Worm (Caenorhabditis elegans): ENCODE results near the gene acdh-11.

acdh-11 gene

DNA sequence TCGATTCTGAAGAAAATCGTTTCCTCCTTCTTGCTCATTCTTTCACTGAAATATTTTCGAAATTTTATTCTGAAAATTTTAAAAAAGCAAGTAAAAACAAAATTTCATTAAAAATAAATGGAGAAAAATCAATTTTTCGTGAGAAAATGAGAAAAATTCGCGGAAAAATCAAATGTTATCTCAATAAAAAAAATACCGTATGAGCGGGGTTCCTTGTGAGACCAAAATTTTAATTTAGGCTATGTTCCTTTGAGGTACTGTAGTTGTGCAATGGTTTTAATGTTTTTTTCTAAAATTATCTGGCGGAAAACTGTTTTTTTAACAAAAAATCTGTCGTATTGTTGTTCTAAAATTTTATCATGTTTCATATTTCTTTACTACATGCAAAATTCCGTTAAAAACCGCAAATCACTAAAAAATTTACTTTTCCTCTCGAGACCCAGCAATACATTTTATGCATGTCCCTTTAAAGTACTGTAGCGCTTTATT is 34.1 kb downstream of the acdh-11 start, which contains the start of gene epg-6:
Gene epg-6, minus strand, starts transcription at position 51 of the 489 bp plus-strand sequence.
- no peak for TF ChIP-seq nhr-129 (tag; optimal IDR thresholded peaks at IDR 0.05)
- TF ChIP-seq ceh-16 (tag; optimal IDR thresholded peaks at IDR 0.05), result no peak
- TF ChIP-seq Y55F3AM.14 (GFP tag; optimal IDR thresholded peaks at IDR 0.05), result no peak
- no peak for TF ChIP-seq mbf-1 (tag; optimal IDR thresholded peaks at IDR 0.05)
- TF ChIP-seq egl-27 (tag; optimal IDR thresholded peaks at IDR 0.05), result no peak
- no peak for TF ChIP-seq peb-1 (tag; optimal IDR thresholded peaks at IDR 0.05)

- TF ChIP-seq sma-9 (GFP tag; optimal IDR thresholded peaks at IDR 0.05) (peak; percentile 12), sma-9 (tag; optimal IDR thresholded peaks at IDR 0.05) (no peak), elt-1 (tag; optimal IDR thresholded peaks at IDR 0.05) (no peak)
Observed at ce11 chrIII:10600894-10601293, 34.8 kb downstream of the acdh-11 start.

DNA sequence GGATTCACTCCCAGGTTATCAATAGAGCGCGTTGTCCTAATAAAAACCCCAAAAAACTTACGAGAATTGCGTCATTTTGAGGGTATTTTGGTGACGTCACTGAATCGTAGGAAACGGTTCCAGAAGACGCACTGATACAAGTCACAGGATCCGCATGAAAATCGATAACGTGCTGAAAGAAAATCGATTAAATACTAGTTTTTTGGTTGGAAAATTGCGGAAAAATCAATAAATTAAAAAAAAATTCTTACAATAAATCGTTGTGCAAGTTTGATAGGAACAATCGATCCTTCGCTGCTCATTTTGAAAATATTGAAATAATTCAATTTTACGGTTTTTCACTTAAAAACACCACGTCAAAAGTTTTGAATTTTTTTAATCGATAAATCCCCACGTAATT is 37.2 kb downstream of the acdh-11 start, which contains the start of gene Y39A1A.2:
Gene Y39A1A.2, minus strand, starts transcription at position 319 of the 400 bp plus-strand sequence.
- TF ChIP-seq ztf-11 (tag; optimal IDR thresholded peaks at IDR 0.05) (no peak), Y55F3AM.14 (GFP tag; optimal IDR thresholded peaks at IDR 0.05) (no peak), elt-1 (tag; optimal IDR thresholded peaks at IDR 0.05) (no peak), ztf-1 (GFP tag; conservative IDR thresholded peaks at IDR 0.05) (no peak), crh-2 (tag; optimal IDR thresholded peaks at IDR 0.05) (no peak), nhr-237 (tag; optimal IDR thresholded peaks at IDR 0.05) (no peak), fos-1 (tag; optimal IDR thresholded peaks at IDR 0.05) (no peak), gmeb-1 (tag; optimal IDR thresholded peaks at IDR 0.05) (no peak), skn-1 (tag; optimal IDR thresholded peaks at IDR 0.05) (no peak), unc-39 (tag; optimal IDR thresholded peaks at IDR 0.05) (no peak), lsy-2 (tag; optimal IDR thresholded peaks at IDR 0.05) (no peak), ama-1 (optimal IDR thresholded peaks at IDR 0.05) (no peak), peb-1 (tag; optimal IDR thresholded peaks at IDR 0.05) (no peak), nhr-6 (tag; optimal IDR thresholded peaks at IDR 0.05) (no peak), egl-27 (tag; optimal IDR thresholded peaks at IDR 0.05) (no peak), C34F6.9 (tag; optimal IDR thresholded peaks at IDR 0.05) (no peak), nhr-12 (tag; optimal IDR thresholded peaks at IDR 0.05) (no peak), F13H6.1 (tag; optimal IDR thresholded peaks at IDR 0.05) (no peak), nhr-25 (tag; optimal IDR thresholded peaks at IDR 0.05) (no peak), snpc-4 (tag; optimal IDR thresholded peaks at IDR 0.05) (no peak)

- TF ChIP-seq unc-55 (GFP tag; optimal IDR thresholded peaks at IDR 0.05), result peak; percentile 6
- no peak for TF ChIP-seq skn-1 (tag; optimal IDR thresholded peaks at IDR 0.05)
- no peak for TF ChIP-seq nhr-23 (tag; optimal IDR thresholded peaks at IDR 0.05)
- TF ChIP-seq nhr-237 (tag; optimal IDR thresholded peaks at IDR 0.05), result no peak
- no peak for TF ChIP-seq elt-3 (tag; optimal IDR thresholded peaks at IDR 0.05)
- no peak for TF ChIP-seq snpc-4 (tag; optimal IDR thresholded peaks at IDR 0.05)
- no peak for TF ChIP-seq ztf-1 (GFP tag; conservative IDR thresholded peaks at IDR 0.05)
- no peak for TF ChIP-seq dmd-4 (tag; optimal IDR thresholded peaks at IDR 0.05)
- TF ChIP-seq nhr-12 (tag; optimal IDR thresholded peaks at IDR 0.05), result no peak
- peak; percentile 45 for TF ChIP-seq nhr-21 (tag; optimal IDR thresholded peaks at IDR 0.05)
- TF ChIP-seq sma-9 (GFP tag; optimal IDR thresholded peaks at IDR 0.05), result no peak
- TF ChIP-seq sma-9 (tag; optimal IDR thresholded peaks at IDR 0.05), result no peak
- TF ChIP-seq mdl-1 (tag; optimal IDR thresholded peaks at IDR 0.05), result no peak
- no peak for TF ChIP-seq aly-2 (tag; optimal IDR thresholded peaks at IDR 0.05)
- TF ChIP-seq zag-1 (tag; optimal IDR thresholded peaks at IDR 0.05), result no peak
- TF ChIP-seq gmeb-1 (tag; optimal IDR thresholded peaks at IDR 0.05), result no peak
- peak in 1 of 2 experiments; percentile 23 for TF ChIP-seq lsy-2 (tag; optimal IDR thresholded peaks at IDR 0.05)
- TF ChIP-seq lin-11 (tag; optimal IDR thresholded peaks at IDR 0.05), result peak; percentile 55
- TF ChIP-seq unc-62 (GFP tag; optimal IDR thresholded peaks at IDR 0.05), result no peak
- TF ChIP-seq F13H6.1 (tag; optimal IDR thresholded peaks at IDR 0.05), result no peak
- TF ChIP-seq mbf-1 (tag; optimal IDR thresholded peaks at IDR 0.05), result no peak
- TF ChIP-seq unc-39 (tag; optimal IDR thresholded peaks at IDR 0.05), result no peak
- peak; percentile 18 for TF ChIP-seq C34F6.9 (tag; optimal IDR thresholded peaks at IDR 0.05)
- TF ChIP-seq nhr-129 (tag; optimal IDR thresholded peaks at IDR 0.05), result peak; percentile 32
Observed at ce11 chrIII:10604325-10604724, 38.3 kb downstream of the acdh-11 start.

ce11 chrIII:10605049-10605448 is 39.0 kb downstream of the acdh-11 start, which contains the start of gene rabx-5:
rabx-5 (plus strand) TSS chrIII:10605349.
- no peak for TF ChIP-seq alr-1 (tag; optimal IDR thresholded peaks at IDR 0.05)

Measured in whole organism, L2 larva.